Worm (Caenorhabditis elegans): ENCODE measurements around the gene C13B9.2.

ce11 chrIII:6653932-6654331, 33.9 kb downstream of the C13B9.2 start:
- TF ChIP-seq ceh-48 (tag; optimal IDR thresholded peaks at IDR 0.05) (no peak), unc-42 (tag; optimal IDR thresholded peaks at IDR 0.05) (no peak), tbx-2 (tag; optimal IDR thresholded peaks at IDR 0.05) (no peak), elt-4 (tag; optimal IDR thresholded peaks at IDR 0.05) (no peak), K09A11.1 (tag; optimal IDR thresholded peaks at IDR 0.05; ENCODE audit: insufficient read depth) (no peak), fkh-10 (GFP tag; optimal IDR thresholded peaks at IDR 0.05) (no peak), rnt-1 (tag; optimal IDR thresholded peaks at IDR 0.05) (no peak), K02D7.2 (tag; optimal IDR thresholded peaks at IDR 0.05) (no peak), ceh-30 (tag; optimal IDR thresholded peaks at IDR 0.05) (no peak)

Measured in whole organism, late embryonic.